Fruit fly (Drosophila melanogaster) S2 (cell line): ENCODE results near the gene ais.

Experiments used
- CG8478 ChIP-seq: fragments of >200 bp; optimal IDR thresholded peaks from 2 replicates; lab custom pipeline; 2018
- CTCF ChIP-seq, 2 experiments: fragments of >200 bp; optimal IDR thresholded peaks; 2 replicates each; lab custom pipeline; 2018

DNA sequence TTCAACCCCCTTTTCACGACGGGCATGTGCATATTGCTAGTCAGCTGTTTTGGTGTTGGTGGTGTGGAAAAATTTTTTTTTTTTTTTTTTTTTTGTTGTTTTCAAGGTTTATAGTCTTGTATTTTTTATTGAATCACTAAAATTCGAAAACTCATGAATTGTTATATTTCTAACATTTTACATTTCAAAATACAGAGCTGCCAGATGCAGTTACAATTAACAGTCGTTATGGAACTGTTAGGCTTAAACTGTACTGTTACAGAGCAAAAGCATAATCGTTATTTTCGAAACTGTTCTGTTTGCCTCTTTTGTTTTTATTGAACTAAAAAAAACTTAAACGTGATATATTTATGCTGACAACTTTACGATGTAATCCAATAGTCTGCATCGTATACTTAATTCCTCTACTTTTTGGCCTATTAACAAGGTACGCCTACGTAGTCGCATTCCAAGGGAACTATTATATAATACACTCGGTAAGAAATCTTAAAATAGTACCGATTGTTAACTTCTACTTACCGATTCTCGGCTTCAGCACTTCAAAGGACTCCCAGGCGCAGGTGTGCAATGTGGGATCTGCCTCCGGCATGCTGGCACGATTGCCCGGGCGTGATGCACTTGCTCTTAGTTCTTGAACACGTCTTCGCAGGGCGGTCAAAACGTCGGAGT lies 2.0 kb upstream of the ais start, which contains the start of gene CG32187:
- TF ChIP-seq CTCF (optimal IDR thresholded peaks at IDR 0.05; lab: Kevin White, UChicago) (no peak), CG8478 (no peak)
